Worm (Caenorhabditis elegans) whole organism, L2 larva: ENCODE measurements around the gene bcs-1.

Experiments
- gmeb-1 ChIP-seq: fragments of 150-350 bp; optimal IDR thresholded peaks from 2 replicates; lab custom pipeline; 2014; ENCODE audit warnings: missing biosample characterization, missing genetic modification characterization
- lin-13 ChIP-seq: fragments of 150-350 bp; optimal IDR thresholded peaks from 2 replicates; lab custom pipeline; 2014; ENCODE audit warnings: missing biosample characterization, missing genetic modification reagents, missing genetic modification characterization
- lsy-2 ChIP-seq, 2 experiments: fragments of 150-350 bp in 1 of 2; sonication (generic microtip) in 1 of 2; optimal IDR thresholded peaks; 2 replicates each; lab custom pipeline; 2014 to 2017; ENCODE audit warnings: missing biosample characterization in 2 of 2, missing genetic modification characterization in 2 of 2
- nhr-25 ChIP-seq: fragments of 150-350 bp; sonication (generic microtip); optimal IDR thresholded peaks from 3 replicates; lab custom pipeline; 2014; ENCODE audit warnings: missing biosample characterization, missing genetic modification characterization
- skn-1 ChIP-seq: sonication (generic microtip); optimal IDR thresholded peaks from 2 replicates; lab custom pipeline; 2017; ENCODE audit warnings: missing biosample characterization, missing genetic modification characterization
- sma-9 ChIP-seq, 2 experiments: fragments of 150-350 bp in 1 of 2; sonication (generic microtip) in 1 of 2; optimal IDR thresholded peaks; 2 replicates each; lab custom pipeline; 2014 to 2016; ENCODE audit warnings: missing genetic modification characterization in 2 of 2, mild to moderate bottlenecking in 1 of 2, missing biosample characterization in 1 of 2, missing compliant biosample characterization in 1 of 2, missing genetic modification reagents in 1 of 2, moderate library complexity in 1 of 2
- snpc-4 ChIP-seq: fragments of 150-350 bp; optimal IDR thresholded peaks from 2 replicates; lab custom pipeline; 2014; ENCODE audit warnings: missing biosample characterization, missing genetic modification characterization
- zag-1 ChIP-seq: fragments of 150-350 bp; optimal IDR thresholded peaks from 2 replicates; lab custom pipeline; 2014; ENCODE audit warnings: missing biosample characterization, missing genetic modification characterization
- ztf-4 ChIP-seq: fragments of 150-350 bp; optimal IDR thresholded peaks from 2 replicates; lab custom pipeline; 2014; ENCODE audit warnings: missing biosample characterization, missing genetic modification characterization

DNA sequence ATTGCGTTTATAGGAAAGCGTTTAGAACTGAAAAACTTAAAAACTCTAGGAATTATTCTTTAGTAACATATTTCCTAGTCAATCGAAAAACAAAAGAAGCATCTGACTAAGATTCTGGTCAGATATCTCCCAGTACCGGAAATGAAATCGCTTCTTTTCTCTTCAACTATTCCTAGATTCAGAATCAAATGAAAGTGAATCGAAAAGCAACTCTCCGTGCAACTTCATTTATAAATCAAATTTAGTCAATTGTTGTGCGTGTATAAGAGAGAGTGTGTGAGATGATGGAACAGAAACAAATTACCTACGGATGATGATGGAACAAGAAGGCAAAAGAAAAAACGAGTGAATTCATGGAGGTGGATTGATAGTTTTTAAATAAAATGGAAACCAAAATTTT lies 11.7 kb upstream of the bcs-1 start:
- TF ChIP-seq lin-13 (GFP tag; lab: Kevin White, UChicago) (no peak), nhr-25 (tag; lab: Kevin White, UChicago) (no peak), skn-1 (tag; lab: Kevin White, UChicago) (no peak), lsy-2 (tag; optimal IDR thresholded peaks at IDR 0.05; lab: Kevin White, UChicago) (peak in 1 of 2 experiments; percentile 41), zag-1 (tag; lab: Kevin White, UChicago) (no peak), snpc-4 (tag; lab: Kevin White, UChicago) (no peak), gmeb-1 (tag; lab: Kevin White, UChicago) (no peak), sma-9 (GFP tag; optimal IDR thresholded peaks at IDR 0.05; lab: Kevin White, UChicago) (no peak), sma-9 (tag; optimal IDR thresholded peaks at IDR 0.05; lab: Kevin White, UChicago) (no peak), ztf-4 (no peak)
